Fruit fly (Drosophila melanogaster) whole organism, adult: Measurements from ENCODE around the gene CG13461.

ENCODE experiments used
- CG11617 ChIP-seq: fragments of 200-800 bp; sonication (Bioruptor generic); optimal IDR thresholded peaks from 2 replicates; lab custom pipeline; 2017; ENCODE audit warnings: mild to moderate bottlenecking, missing biosample characterization, missing genetic modification reagents, missing genetic modification characterization
- CG12768 ChIP-seq: fragments of 200-800 bp; sonication (Bioruptor generic); optimal IDR thresholded peaks from 2 replicates; lab custom pipeline; 2017; ENCODE audit warnings: missing biosample characterization, missing genetic modification characterization, mild to moderate bottlenecking, moderate library complexity, missing genetic modification reagents
- CG14711 ChIP-seq: fragments of 200-800 bp; sonication (Bioruptor generic); optimal IDR thresholded peaks from 2 replicates; lab custom pipeline; 2018; ENCODE audit warnings: missing biosample characterization, mild to moderate bottlenecking, missing genetic modification characterization, moderate library complexity
- CG1620 ChIP-seq: fragments of 200-800 bp; sonication (Bioruptor generic); optimal IDR thresholded peaks from 2 replicates; lab custom pipeline; 2016; ENCODE audit warnings: missing biosample characterization, missing genetic modification characterization
- CG33017 ChIP-seq: fragments of 200-800 bp; sonication (Bioruptor generic); optimal IDR thresholded peaks from 2 replicates; lab custom pipeline; 2018; ENCODE audit warnings: missing biosample characterization, mild to moderate bottlenecking, missing genetic modification characterization, moderate library complexity
- CG5204 ChIP-seq: fragments of 200-800 bp; sonication (Bioruptor generic); optimal IDR thresholded peaks from 2 replicates; lab custom pipeline; 2016; ENCODE audit warnings: missing biosample characterization, missing genetic modification characterization
- CG7045 ChIP-seq: fragments of 200-800 bp; sonication (Bioruptor generic); optimal IDR thresholded peaks from 2 replicates; lab custom pipeline; 2017; ENCODE audit warnings: missing biosample characterization, mild to moderate bottlenecking, missing genetic modification characterization
- CG7101 ChIP-seq: fragments of 200-800 bp; sonication (Bioruptor generic); optimal IDR thresholded peaks from 2 replicates; lab custom pipeline; 2018; ENCODE audit warnings: missing biosample characterization, mild to moderate bottlenecking, missing genetic modification characterization, moderate library complexity
- Clk ChIP-seq: fragments of 200-800 bp; sonication (Bioruptor generic); optimal IDR thresholded peaks from 2 replicates; lab custom pipeline; 2017; ENCODE audit warnings: missing biosample characterization, missing genetic modification characterization
- Crg-1 ChIP-seq: fragments of 200-800 bp; sonication (Bioruptor generic); optimal IDR thresholded peaks from 2 replicates; lab custom pipeline; 2016; ENCODE audit warnings: missing biosample characterization, missing genetic modification characterization
- Hr96 ChIP-seq: fragments of 200-800 bp; sonication (Bioruptor generic); optimal IDR thresholded peaks from 2 replicates; lab custom pipeline; 2016; ENCODE audit warnings: missing biosample characterization, missing genetic modification characterization
- Mnt ChIP-seq: fragments of 200-800 bp; sonication (Bioruptor generic); optimal IDR thresholded peaks from 2 replicates; lab custom pipeline; 2016; ENCODE audit warnings: missing biosample characterization, mild to moderate bottlenecking, missing genetic modification characterization
- bab1 ChIP-seq: fragments of 200-800 bp; sonication (Bioruptor generic); optimal IDR thresholded peaks from 3 replicates; lab custom pipeline; 2019; ENCODE audit warnings: missing biosample characterization, mild to moderate bottlenecking, missing genetic modification characterization, moderate library complexity
- cic ChIP-seq: fragments of 200-800 bp; sonication (Bioruptor generic); optimal IDR thresholded peaks from 2 replicates; lab custom pipeline; 2017; ENCODE audit warnings: missing biosample characterization, mild to moderate bottlenecking, missing genetic modification characterization, moderate library complexity
- cnc ChIP-seq, 2 experiments: fragments of >200 bp; optimal IDR thresholded peaks; 2 replicates each; lab custom pipeline; 2017
- kay ChIP-seq: fragments of 200-800 bp; sonication (Bioruptor generic); peaks from one replicate; lab custom pipeline; 2016; ENCODE audit warnings: missing biosample characterization, missing genetic modification characterization, borderline replicate concordance
- ovo ChIP-seq: fragments of 200-800 bp; sonication (Bioruptor generic); optimal IDR thresholded peaks from 2 replicates; lab custom pipeline; 2016; ENCODE audit warnings: missing biosample characterization, missing genetic modification characterization
- pad ChIP-seq: fragments of 200-800 bp; sonication (Bioruptor generic); optimal IDR thresholded peaks from 3 replicates; lab custom pipeline; 2017; ENCODE audit warnings: missing biosample characterization, missing genetic modification characterization, mild to moderate bottlenecking, moderate library complexity, missing genetic modification reagents
- tj ChIP-seq: fragments of 200-800 bp; sonication (Bioruptor generic); optimal IDR thresholded peaks from 3 replicates; lab custom pipeline; 2017; ENCODE audit warnings: missing biosample characterization, mild to moderate bottlenecking, missing genetic modification characterization, moderate library complexity
- toe ChIP-seq: fragments of 200-800 bp; sonication (Bioruptor generic); optimal IDR thresholded peaks from 2 replicates; lab custom pipeline; 2016; ENCODE audit warnings: missing biosample characterization, missing genetic modification characterization

Gene CG13461

DNA sequence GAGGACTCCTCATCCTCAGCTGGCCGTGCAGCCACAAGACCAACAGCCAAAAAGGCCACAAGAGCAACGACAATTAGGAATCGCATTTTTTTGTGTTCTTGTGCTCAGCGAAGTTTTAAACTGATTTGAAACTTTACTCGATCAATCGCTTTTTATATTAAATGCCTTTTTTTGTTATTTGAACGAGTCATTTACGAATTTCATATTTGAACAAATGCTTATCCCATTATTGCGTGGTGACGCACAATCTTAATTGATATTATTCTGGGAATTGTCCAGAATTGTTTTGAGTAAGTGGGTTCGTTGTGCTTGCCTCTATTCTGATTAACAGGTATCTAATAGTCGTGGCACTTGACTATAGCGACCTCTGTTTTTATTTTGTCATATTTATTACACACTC, at the start of gene CG13461:
TSS of gene CG13461 (minus strand) at position 101 of the 400 bp plus-strand sequence.
- no peak for TF ChIP-seq pad (GFP tag; lab: Kevin White, UChicago)
- no peak for TF ChIP-seq cic (GFP tag; lab: Kevin White, UChicago)
- no peak for TF ChIP-seq Crg-1 (GFP tag; lab: Kevin White, UChicago)
- no peak for TF ChIP-seq Mnt (GFP tag; lab: Kevin White, UChicago)
- no peak for TF ChIP-seq Hr96 (GFP tag; lab: Kevin White, UChicago)
- no peak for TF ChIP-seq CG7101 (tag; lab: Kevin White, UChicago)
- no peak for TF ChIP-seq toe
- no peak for TF ChIP-seq bab1 (GFP tag; lab: Kevin White, UChicago)
- TF ChIP-seq CG11617: no peak
- TF ChIP-seq CG14711 (tag; lab: Kevin White, UChicago): no peak
- TF ChIP-seq Clk (GFP tag; lab: Kevin White, UChicago): no peak
- no peak for TF ChIP-seq CG12768 (GFP tag; lab: Kevin White, UChicago)
- TF ChIP-seq tj: no peak
- TF ChIP-seq CG7045 (GFP tag; lab: Kevin White, UChicago): no peak
- no peak for TF ChIP-seq CG5204
- no peak for TF ChIP-seq CG33017 (tag; lab: Kevin White, UChicago)

DNA sequence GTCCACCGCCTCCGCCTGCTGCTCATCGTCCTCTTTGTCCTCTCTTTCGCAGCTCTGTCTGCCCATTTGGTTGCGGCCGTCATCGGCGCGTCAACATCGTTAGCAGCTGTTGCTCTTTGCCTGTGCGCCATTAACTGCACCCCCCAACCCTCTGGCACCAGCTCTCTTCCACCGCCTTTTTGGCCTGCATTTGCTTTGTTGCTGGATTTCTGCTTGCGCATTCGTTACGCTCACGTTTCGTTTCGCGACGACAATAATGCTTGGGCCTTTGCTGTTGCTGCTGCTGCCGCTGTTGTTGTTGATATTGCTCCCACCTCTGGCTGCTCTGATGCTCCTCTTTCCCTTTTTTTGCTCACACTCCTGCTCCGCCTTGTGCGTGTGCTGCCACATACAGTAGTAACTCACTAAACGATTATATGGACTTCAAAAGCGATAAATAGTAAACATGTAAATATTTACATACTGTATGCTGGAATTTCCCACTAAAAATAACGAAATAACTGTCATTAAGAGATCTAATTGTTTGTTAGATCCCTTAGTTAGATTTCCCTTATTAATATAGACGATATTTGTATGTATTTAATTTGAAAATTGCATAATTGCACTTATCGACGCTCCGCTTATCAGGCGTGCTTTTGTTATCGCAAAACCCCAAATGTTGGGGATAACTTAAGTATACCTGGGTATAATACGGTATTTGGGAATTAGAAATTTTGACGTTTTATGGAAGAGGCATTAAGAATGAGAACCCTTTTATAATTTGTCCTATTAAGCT, 49.5 kb upstream of the CG13461 start:
- TF ChIP-seq tj (peak; percentile 86), CG1620 (GFP tag; lab: Kevin White, UChicago) (no peak)

DNA sequence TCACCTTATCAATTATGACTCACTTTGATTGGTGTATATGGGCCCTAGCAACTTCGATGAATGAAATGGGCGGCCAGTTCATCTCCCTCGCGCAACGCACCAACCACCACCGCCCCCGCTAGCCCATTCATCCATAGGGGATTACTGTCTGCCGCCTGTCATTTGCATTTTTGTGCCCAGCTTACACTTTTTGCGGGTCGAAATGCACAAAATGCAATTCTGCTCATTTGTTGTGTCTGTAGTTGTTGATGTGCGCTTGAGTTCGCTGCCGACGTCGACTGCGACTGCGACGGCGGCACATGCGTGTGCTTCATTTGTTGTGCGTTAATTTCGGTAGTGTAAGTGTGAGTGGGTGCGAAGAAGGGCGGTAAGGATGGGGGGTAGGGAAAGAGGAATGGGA, 48.7 kb upstream of the CG13461 start:
- TF ChIP-seq Hr96 (GFP tag; lab: Kevin White, UChicago) (no peak), tj (peak; percentile 93)

dm6 chr3L:15099541-15099940, 47.3 kb upstream of the CG13461 start:
- no peak for TF ChIP-seq ovo
- no peak for TF ChIP-seq Hr96 (GFP tag; lab: Kevin White, UChicago)
- no peak for TF ChIP-seq CG11617
- TF ChIP-seq toe: no peak
- TF ChIP-seq CG33017 (tag; lab: Kevin White, UChicago): no peak

- TF ChIP-seq kay (GFP tag; lab: Kevin White, UChicago) (peak; percentile 56), CG7045 (GFP tag; lab: Kevin White, UChicago) (peak; percentile 59), bab1 (GFP tag; lab: Kevin White, UChicago) (peak; percentile 36), pad (GFP tag; lab: Kevin White, UChicago) (peak; percentile 66), tj (peak; percentile 76), Crg-1 (GFP tag; lab: Kevin White, UChicago) (peak; percentile 31), CG11617 (peak; percentile 73), ovo (peak; percentile 6), CG7101 (tag; lab: Kevin White, UChicago) (peak; percentile 91), CG33017 (tag; lab: Kevin White, UChicago) (peak; percentile 92), CG14711 (tag; lab: Kevin White, UChicago) (peak; percentile 76), Clk (GFP tag; lab: Kevin White, UChicago) (peak; percentile 50), CG5204 (no peak), CG1620 (GFP tag; lab: Kevin White, UChicago) (no peak), cic (GFP tag; lab: Kevin White, UChicago) (no peak), toe (no peak), Hr96 (GFP tag; lab: Kevin White, UChicago) (no peak), Mnt (GFP tag; lab: Kevin White, UChicago) (peak; percentile 57), cnc (optimal IDR thresholded peaks at IDR 0.05; lab: Kevin White, UChicago) (no peak), CG12768 (GFP tag; lab: Kevin White, UChicago) (peak; percentile 80)
Measured at dm6 chr3L:15098659-15099512, 46.6 kb upstream of the CG13461 start.

- TF ChIP-seq pad (GFP tag; lab: Kevin White, UChicago): no peak
- TF ChIP-seq kay (GFP tag; lab: Kevin White, UChicago): peak; percentile 95
- no peak for TF ChIP-seq CG11617
- no peak for TF ChIP-seq Clk (GFP tag; lab: Kevin White, UChicago)
- peak; percentile 61 for TF ChIP-seq Mnt (GFP tag; lab: Kevin White, UChicago)
- no peak for TF ChIP-seq CG33017 (tag; lab: Kevin White, UChicago)
- peak; percentile 16 for TF ChIP-seq CG12768 (GFP tag; lab: Kevin White, UChicago)
- peak; percentile 34 for TF ChIP-seq CG7101 (tag; lab: Kevin White, UChicago)
- peak; percentile 51 for TF ChIP-seq bab1 (GFP tag; lab: Kevin White, UChicago)
Measured at dm6 chr3L:15097878-15098520, 45.7 kb upstream of the CG13461 start, which contains the start of gene Ctps. Gene Ctps (plus strand): TSS chr3L:15097914.
